Fruit fly (Drosophila melanogaster): ENCODE results near the gene zormin.
A peak's percentile ranks its signal among the peaks of the same experiment; 100 is the strongest.

The zormin gene

dm6 chr3L:2144355-2144754 is 7.1 kb downstream of the zormin start (continued):
- TF ChIP-seq hkb (optimal IDR thresholded peaks at IDR 0.05) (no peak), hkb (GFP tag; IDR thresholded peaks at IDR 0.05) (peak; percentile 20; the same call in 1 of the 2 replicates), cad (GFP tag; optimal IDR thresholded peaks at IDR 0.05) (no peak), MTF-1 (GFP tag; optimal IDR thresholded peaks at IDR 0.05; ENCODE audit: borderline replicate concordance) (no peak), sisA (GFP tag; IDR thresholded peaks at IDR 0.05) (no peak), Ssrp (tag; optimal IDR thresholded peaks at IDR 0.05) (no peak), H2.0 (GFP tag; IDR thresholded peaks at IDR 0.05) (no peak), Oaz (GFP tag; IDR thresholded peaks at IDR 0.05) (no peak), CG4707 (GFP tag; optimal IDR thresholded peaks at IDR 0.05) (no peak), NK7.1 (GFP tag; optimal IDR thresholded peaks at IDR 0.05) (no peak), CG6765 (GFP tag; optimal IDR thresholded peaks at IDR 0.05) (no peak), gsb-n (tag; optimal IDR thresholded peaks at IDR 0.05) (no peak), CG13424 (tag; optimal IDR thresholded peaks at IDR 0.05) (no peak), Vsx1 (GFP tag; optimal IDR thresholded peaks at IDR 0.05) (peak; percentile 50), CG12155 (GFP tag; optimal IDR thresholded peaks at IDR 0.05) (no peak), CG32532 (GFP tag; IDR thresholded peaks at IDR 0.05) (no peak), Gug (GFP tag; IDR thresholded peaks at IDR 0.05) (no peak), Abd-B (GFP tag; optimal IDR thresholded peaks at IDR 0.05) (peak; percentile 28), CG14860 (GFP tag; IDR thresholded peaks at IDR 0.05; ENCODE audit: partially characterized antibody) (no peak), CG3995 (GFP tag; optimal IDR thresholded peaks at IDR 0.05) (no peak), Spps (tag; optimal IDR thresholded peaks at IDR 0.05) (no peak), dysf (GFP tag; IDR thresholded peaks at IDR 0.05) (no peak), HLH54F (GFP tag; optimal IDR thresholded peaks at IDR 0.05) (no peak), croc (GFP tag; conservative IDR thresholded peaks at IDR 0.05) (no peak), jumu (GFP tag; optimal IDR thresholded peaks at IDR 0.05) (no peak), run (tag; optimal IDR thresholded peaks at IDR 0.05) (no peak), CG30403 (GFP tag; optimal IDR thresholded peaks at IDR 0.05) (no peak), nmo (GFP tag; optimal IDR thresholded peaks at IDR 0.05) (no peak), gem (tag; optimal IDR thresholded peaks at IDR 0.05) (no peak), CG10431 (GFP tag; optimal IDR thresholded peaks at IDR 0.05) (no peak), crc (GFP tag; optimal IDR thresholded peaks at IDR 0.05) (no peak), CG12942 (GFP tag; optimal IDR thresholded peaks at IDR 0.05) (no peak), vfl (GFP tag; optimal IDR thresholded peaks at IDR 0.05) (no peak), zfh1 (GFP tag; IDR thresholded peaks at IDR 0.05) (no peak), CG14710 (tag; optimal IDR thresholded peaks at IDR 0.05) (no peak), CG30431 (GFP tag; optimal IDR thresholded peaks at IDR 0.05) (no peak), twi (tag; optimal IDR thresholded peaks at IDR 0.05) (no peak), ara (GFP tag; IDR thresholded peaks at IDR 0.05) (no peak), gsb (GFP tag; IDR thresholded peaks at IDR 0.05) (no peak), sim (GFP tag; IDR thresholded peaks at IDR 0.05) (no peak), C15 (GFP tag; IDR thresholded peaks at IDR 0.05) (no peak), CG16815 (GFP tag; optimal IDR thresholded peaks at IDR 0.05) (no peak), CG34376 (GFP tag; optimal IDR thresholded peaks at IDR 0.05) (no peak), h (optimal IDR thresholded peaks at IDR 0.05) (no peak), D (optimal IDR thresholded peaks at IDR 0.05) (no peak), D (GFP tag; optimal IDR thresholded peaks at IDR 0.05) (no peak), CG13894 (tag; optimal IDR thresholded peaks at IDR 0.05) (no peak), CG12391 (tag; optimal IDR thresholded peaks at IDR 0.05) (no peak), shn (GFP tag; optimal IDR thresholded peaks at IDR 0.05) (no peak), kni (GFP tag; optimal IDR thresholded peaks at IDR 0.05) (no peak), Atf-2 (GFP tag; optimal IDR thresholded peaks at IDR 0.05) (no peak), caup (GFP tag; optimal IDR thresholded peaks at IDR 0.05; ENCODE audit: severe bottlenecking) (peak; percentile 52), Sry-δ (GFP tag; optimal IDR thresholded peaks at IDR 0.05) (no peak), ttk (GFP tag; IDR thresholded peaks at IDR 0.05) (no peak)

Measured in whole organism, embryonic.